Worm (Caenorhabditis elegans) whole organism, young adult: ENCODE measurements around the gene nhr-235.

Experiments used
- B0261.1 ChIP-seq: sonication (generic microtip); optimal IDR thresholded peaks from 2 replicates; lab custom pipeline; 2016; ENCODE audit warnings: mild to moderate bottlenecking, missing genetic modification characterization, moderate library complexity, missing compliant biosample characterization
- B0336.3 ChIP-seq: fragments of 200-800 bp; sonication (Bioruptor generic); IDR thresholded peaks from 2 replicates; pipeline ENCODE4 v1.3.6; 2022; ENCODE audit warnings: missing genetic modification characterization, missing compliant biosample characterization
- D2030.7 ChIP-seq: fragments of 200-800 bp; sonication (Bioruptor generic); IDR thresholded peaks from 2 replicates; pipeline ENCODE4 v1.3.6; 2022; ENCODE audit warnings: missing genetic modification reagents, missing genetic modification characterization, missing compliant biosample characterization
- F10E7.11 ChIP-seq: sonication (generic microtip); optimal IDR thresholded peaks from 2 replicates; lab custom pipeline; 2017; ENCODE audit warnings: mild to moderate bottlenecking, missing genetic modification characterization, moderate library complexity, missing compliant biosample characterization
- F33H1.4 ChIP-seq: fragments of 200-800 bp; sonication (Bioruptor generic); IDR thresholded peaks from 2 replicates; pipeline ENCODE4 v1.3.6; 2022; ENCODE audit warnings: missing genetic modification reagents, missing genetic modification characterization, missing compliant biosample characterization
- F49E8.2 ChIP-seq: sonication (generic microtip); optimal IDR thresholded peaks from 3 replicates; lab custom pipeline; 2017; ENCODE audit warnings: missing genetic modification characterization, mild to moderate bottlenecking, missing compliant biosample characterization, antibody characterized with exemption, moderate library complexity; ENCODE audit not compliant: insufficient read depth
- F52B5.7 ChIP-seq: sonication (generic microtip); optimal IDR thresholded peaks from 2 replicates; lab custom pipeline; 2016; ENCODE audit warnings: mild to moderate bottlenecking, missing genetic modification characterization, missing compliant biosample characterization
- F57A8.1 ChIP-seq: fragments of 200-800 bp; sonication (Bioruptor generic); optimal IDR thresholded peaks from 2 replicates; lab custom pipeline; 2018; ENCODE audit warnings: mild to moderate bottlenecking, missing genetic modification characterization, moderate library complexity, missing compliant biosample characterization
- Y53G8AR.9 ChIP-seq: fragments of 200-800 bp; sonication (Bioruptor generic); conservative IDR thresholded peaks from 2 replicates; pipeline ENCODE4 v1.3.6; 2022; ENCODE audit warnings: missing genetic modification reagents, missing genetic modification characterization, missing compliant biosample characterization
- Y56A3A.18 ChIP-seq: fragments of 200-800 bp; sonication (Bioruptor generic); IDR thresholded peaks from 2 replicates; pipeline ENCODE4 v1.3.6; 2022; ENCODE audit warnings: missing genetic modification reagents, missing genetic modification characterization, missing compliant biosample characterization
- ZK185.1 ChIP-seq: sonication (generic microtip); optimal IDR thresholded peaks from 2 replicates; lab custom pipeline; 2016; ENCODE audit warnings: mild to moderate bottlenecking, missing genetic modification characterization, missing compliant biosample characterization; ENCODE audit not compliant: poor library complexity, severe bottlenecking
- ama-1 ChIP-seq, 3 experiments: fragments of 150-350 bp in 1 of 3; sonication (generic microtip) in 2 of 3; optimal IDR thresholded peaks; 2 replicates each; lab custom pipeline; 2014 to 2018; ENCODE audit warnings: missing biosample characterization in 2 of 3, missing genetic modification characterization in 2 of 3, missing genetic modification reagents in 2 of 3
- aptf-2 ChIP-seq: fragments of 200-800 bp; sonication (Bioruptor generic); conservative IDR thresholded peaks from 2 replicates; pipeline ENCODE4 v1.3.6; 2022; ENCODE audit warnings: missing genetic modification reagents, missing genetic modification characterization, missing compliant biosample characterization
- attf-5 ChIP-seq: fragments of 200-800 bp; sonication (Bioruptor generic); optimal IDR thresholded peaks from 2 replicates; lab custom pipeline; 2018; ENCODE audit warnings: mild to moderate bottlenecking, missing genetic modification characterization, missing compliant biosample characterization
- bed-1 ChIP-seq: fragments of 200-800 bp; sonication (Bioruptor generic); IDR thresholded peaks from 2 replicates; pipeline ENCODE4 v1.3.6; 2022; ENCODE audit warnings: missing genetic modification reagents, missing genetic modification characterization, missing compliant biosample characterization
- cebp-1 ChIP-seq, 2 experiments: fragments of 200-800 bp in 1 of 2; sonication (Bioruptor generic) in 1 of 2; sonication (generic microtip) in 1 of 2; IDR thresholded peaks in 1 of 2; optimal IDR thresholded peaks in 1 of 2; 2 replicates each; pipeline versions ENCODE4 v1.3.6 to Lab custom; 2017 to 2022; ENCODE audit warnings: missing compliant biosample characterization in 2 of 2, missing genetic modification characterization in 2 of 2, mild to moderate bottlenecking in 1 of 2, missing genetic modification reagents in 1 of 2, moderate library complexity in 1 of 2
- ceh-100 ChIP-seq: fragments of 200-800 bp; sonication (Bioruptor generic); IDR thresholded peaks from 2 replicates; pipeline ENCODE4 v1.3.6; 2022; ENCODE audit warnings: missing genetic modification reagents, missing genetic modification characterization, missing compliant biosample characterization
- ceh-40 ChIP-seq: fragments of 200-800 bp; sonication (Bioruptor generic); IDR thresholded peaks from 2 replicates; pipeline ENCODE4 v1.3.6; 2022; ENCODE audit warnings: missing genetic modification characterization, missing compliant biosample characterization
- ceh-91 ChIP-seq: fragments of 200-800 bp; sonication (Bioruptor generic); IDR thresholded peaks from 2 replicates; pipeline ENCODE4 v1.3.6; 2022; ENCODE audit warnings: missing genetic modification reagents, missing genetic modification characterization, missing compliant biosample characterization
- chd-7 ChIP-seq: sonication (generic microtip); optimal IDR thresholded peaks from 2 replicates; lab custom pipeline; 2016; ENCODE audit warnings: mild to moderate bottlenecking, missing genetic modification characterization, moderate library complexity, missing compliant biosample characterization
- die-1 ChIP-seq: sonication (generic microtip); optimal IDR thresholded peaks from 2 replicates; lab custom pipeline; 2016; ENCODE audit warnings: missing genotype, mild to moderate bottlenecking, missing genetic modification characterization, missing compliant biosample characterization
- dox-1 ChIP-seq: fragments of 200-800 bp; sonication (Bioruptor generic); IDR thresholded peaks from 2 replicates; pipeline ENCODE4 v1.3.6; 2022; ENCODE audit warnings: missing genetic modification reagents, missing genetic modification characterization, missing compliant biosample characterization
- ets-4 ChIP-seq: fragments of 200-800 bp; sonication (Bioruptor generic); optimal IDR thresholded peaks from 2 replicates; lab custom pipeline; 2018; ENCODE audit warnings: mild to moderate bottlenecking, missing genetic modification characterization, missing compliant biosample characterization
- hlh-26 ChIP-seq: fragments of 200-800 bp; sonication (Bioruptor generic); conservative IDR thresholded peaks from 2 replicates; pipeline ENCODE4 v1.3.6; 2022; ENCODE audit warnings: missing genetic modification reagents, missing genetic modification characterization, missing compliant biosample characterization
- hrde-1 ChIP-seq: sonication (generic microtip); optimal IDR thresholded peaks from 2 replicates; lab custom pipeline; 2016; ENCODE audit warnings: missing genetic modification characterization, mild to moderate bottlenecking, missing compliant biosample characterization, moderate library complexity, missing genotype, missing genetic modification reagents, borderline replicate concordance
- lag-1 ChIP-seq: fragments of 200-800 bp; sonication (Bioruptor generic); IDR thresholded peaks from 2 replicates; pipeline ENCODE4 v1.3.6; 2022; ENCODE audit warnings: missing genetic modification reagents, missing genetic modification characterization, missing compliant biosample characterization
- let-526 ChIP-seq: fragments of 200-800 bp; sonication (Bioruptor generic); IDR thresholded peaks from 2 replicates; pipeline ENCODE4 v1.3.6; 2022; ENCODE audit warnings: missing genetic modification reagents, missing genetic modification characterization, missing compliant biosample characterization
- lin-35 ChIP-seq, 3 experiments: fragments of 150-350 bp in 2 of 3; sonication (generic microtip) in 1 of 3; optimal IDR thresholded peaks; 2 replicates each; lab custom pipeline; 2014 to 2018; ENCODE audit warnings: missing biosample characterization in 3 of 3, missing genetic modification characterization in 3 of 3, missing genetic modification reagents in 3 of 3
- lin-54 ChIP-seq: fragments of 200-800 bp; sonication (Bioruptor generic); optimal IDR thresholded peaks from 2 replicates; lab custom pipeline; 2018; ENCODE audit warnings: mild to moderate bottlenecking, missing genetic modification characterization, missing compliant biosample characterization
- madf-3 ChIP-seq: fragments of 200-800 bp; sonication (Bioruptor generic); IDR thresholded peaks from 2 replicates; pipeline ENCODE4 v1.3.6; 2022; ENCODE audit warnings: missing genetic modification reagents, missing genetic modification characterization, missing compliant biosample characterization
- madf-6 ChIP-seq: fragments of 200-800 bp; sonication (Bioruptor generic); IDR thresholded peaks from 2 replicates; pipeline ENCODE4 v1.3.6; 2022; ENCODE audit warnings: missing genetic modification reagents, missing genetic modification characterization, missing compliant biosample characterization
- mcd-1 ChIP-seq: fragments of 200-800 bp; sonication (Bioruptor generic); IDR thresholded peaks from 2 replicates; pipeline ENCODE4 v1.3.6; 2022; ENCODE audit warnings: missing genetic modification reagents, missing genetic modification characterization, missing compliant biosample characterization
- nhr-120 ChIP-seq: fragments of 200-800 bp; sonication (Bioruptor generic); IDR thresholded peaks from 2 replicates; pipeline ENCODE4 v1.3.6; 2022; ENCODE audit warnings: missing genetic modification characterization, missing compliant biosample characterization
- pbrm-1 ChIP-seq: fragments of 200-800 bp; sonication (Bioruptor generic); IDR thresholded peaks from 2 replicates; pipeline ENCODE4 v1.3.6; 2022; ENCODE audit warnings: missing genetic modification reagents, missing genetic modification characterization, missing compliant biosample characterization
- rpc-1 ChIP-seq, 2 experiments: fragments of 150-350 bp in 1 of 2; sonication (generic microtip) in 1 of 2; optimal IDR thresholded peaks; 2 replicates each; lab custom pipeline; 2014 to 2018; ENCODE audit warnings: missing biosample characterization in 1 of 2, missing genetic modification characterization in 1 of 2, missing genetic modification reagents in 1 of 2, missing genotype in 1 of 2
- tbp1 ChIP-seq: fragments of 200-800 bp; sonication (Bioruptor generic); optimal IDR thresholded peaks from 2 replicates; lab custom pipeline; 2018; ENCODE audit warnings: mild to moderate bottlenecking, missing genetic modification characterization, missing compliant biosample characterization
- zim-3 ChIP-seq: sonication (generic microtip); optimal IDR thresholded peaks from 2 replicates; lab custom pipeline; 2017; ENCODE audit warnings: mild to moderate bottlenecking, missing genetic modification characterization, moderate library complexity, missing compliant biosample characterization
- ztf-26 ChIP-seq: sonication (generic microtip); optimal IDR thresholded peaks from 2 replicates; lab custom pipeline; 2017; ENCODE audit warnings: missing genetic modification characterization, missing compliant biosample characterization

Gene nhr-235

ce11 chrII:12619288-12619687 lies 21.2 kb upstream of the nhr-235 start, which contains the start of gene nspe-2:
Gene nspe-2, minus strand, starts transcription at chrII:12619388.
- TF ChIP-seq F33H1.4 = no peak
- no peak for TF ChIP-seq D2030.7 (GFP tag; lab: Robert Waterston, UW)
- no peak for TF ChIP-seq Y53G8AR.9 (GFP tag; lab: Robert Waterston, UW)
- TF ChIP-seq dox-1 = no peak
- TF ChIP-seq F52B5.7 (tag; lab: Kevin White, UChicago) = no peak
- no peak for TF ChIP-seq let-526 (GFP tag; lab: Robert Waterston, UW)
- TF ChIP-seq hrde-1 (tag; lab: Kevin White, UChicago) = no peak
- TF ChIP-seq B0261.1 (tag; lab: Kevin White, UChicago) = no peak
- TF ChIP-seq attf-5 (GFP tag; lab: Kevin White, UChicago) = no peak
- TF ChIP-seq die-1 (tag; lab: Kevin White, UChicago) = no peak
- no peak for TF ChIP-seq cebp-1 (GFP tag; IDR thresholded peaks at IDR 0.05; lab: Robert Waterston, UW)
- TF ChIP-seq cebp-1 (tag; optimal IDR thresholded peaks at IDR 0.05; lab: Kevin White, UChicago) = no peak
- no peak for TF ChIP-seq lin-35 (GFP tag; optimal IDR thresholded peaks at IDR 0.05; lab: Kevin White, UChicago)
- no peak for TF ChIP-seq aptf-2 (GFP tag; lab: Robert Waterston, UW)
- TF ChIP-seq, all 124 proteins: peak for 0

DNA sequence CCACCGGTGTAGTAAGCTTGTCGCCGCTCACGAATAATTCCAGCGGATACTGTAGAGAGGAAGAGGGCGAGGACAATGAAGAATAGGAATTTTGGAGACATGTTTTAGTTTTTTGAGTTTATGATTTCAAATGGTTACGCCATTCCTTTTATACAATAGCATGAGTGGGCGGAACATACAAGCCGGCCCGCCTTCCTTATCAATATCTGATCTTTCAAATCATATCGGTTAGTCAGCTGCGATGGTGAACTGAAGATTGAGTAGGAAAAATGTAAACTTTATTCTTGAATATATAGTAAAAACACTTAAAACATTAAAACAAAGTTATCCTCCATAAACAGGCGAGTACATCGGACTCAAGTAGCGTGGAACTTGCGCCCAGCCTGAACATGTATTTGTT lies 19.7 kb upstream of the nhr-235 start, which contains the start of gene nspe-1:
TSS of gene nspe-1 (minus strand) at position 101 of the 400 bp plus-strand sequence.
- TF ChIP-seq tbp1 (no peak), chd-7 (no peak), ets-4 (GFP tag; lab: Kevin White, UChicago) (no peak), ZK185.1 (tag; lab: Kevin White, UChicago) (no peak), ztf-26 (no peak), ceh-40 (GFP tag; lab: Robert Waterston, UW) (no peak), lag-1 (GFP tag; lab: Robert Waterston, UW) (no peak), Y56A3A.18 (GFP tag; lab: Robert Waterston, UW) (no peak), lin-54 (no peak), cebp-1 (GFP tag; IDR thresholded peaks at IDR 0.05; lab: Robert Waterston, UW) (no peak), cebp-1 (tag; optimal IDR thresholded peaks at IDR 0.05; lab: Kevin White, UChicago) (no peak), hlh-26 (GFP tag; lab: Robert Waterston, UW) (no peak), pbrm-1 (no peak), ama-1 (optimal IDR thresholded peaks at IDR 0.05; lab: Kevin White, UChicago) (no peak), ama-1 (GFP tag; optimal IDR thresholded peaks at IDR 0.05; lab: Kevin White, UChicago) (no peak), madf-6 (no peak), F49E8.2 (no peak), bed-1 (GFP tag; lab: Robert Waterston, UW) (no peak), madf-3 (GFP tag; lab: Robert Waterston, UW) (no peak)

DNA sequence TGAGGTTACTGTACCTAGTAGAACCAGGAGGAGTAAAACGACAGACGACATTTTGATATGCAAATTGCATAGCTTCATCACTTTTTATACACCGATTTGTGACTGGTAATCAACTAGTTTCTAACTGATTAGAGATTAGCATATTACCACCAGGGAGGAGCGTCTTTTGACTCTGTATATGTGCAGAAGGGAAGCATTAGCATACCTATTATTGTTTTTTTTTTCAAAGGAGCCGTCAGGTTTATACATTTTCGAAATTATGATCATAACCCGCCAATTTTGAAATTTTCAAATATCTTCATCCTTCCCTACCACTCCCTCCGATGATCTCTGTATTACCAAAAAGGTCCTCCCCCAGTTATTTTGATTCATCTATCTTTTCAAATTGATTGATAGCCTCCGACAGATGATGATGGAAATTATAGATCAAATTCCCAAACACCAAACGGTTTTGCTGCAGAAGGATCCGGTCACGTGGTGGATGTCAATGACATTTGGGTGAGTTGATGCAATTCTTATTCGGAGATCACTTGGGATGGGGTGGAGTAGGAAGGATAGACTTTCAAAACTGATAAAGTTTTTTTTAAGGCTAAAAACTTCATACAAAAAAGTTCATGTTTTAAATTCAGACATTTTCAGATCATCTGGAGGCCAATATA lies 18.4 kb upstream of the nhr-235 start, which contains the start of gene nspe-8:
TSS of gene nspe-8 (minus strand) at position 51 of the 659 bp plus-strand sequence.
- TF ChIP-seq F10E7.11 (tag; lab: Kevin White, UChicago) (no peak), Y53G8AR.9 (GFP tag; lab: Robert Waterston, UW) (no peak), F57A8.1 (no peak), rpc-1 (optimal IDR thresholded peaks at IDR 0.05; lab: Kevin White, UChicago) (no peak), rpc-1 (tag; optimal IDR thresholded peaks at IDR 0.05; lab: Kevin White, UChicago) (no peak), mcd-1 (GFP tag; lab: Robert Waterston, UW) (no peak), nhr-120 (no peak), ceh-100 (GFP tag; lab: Robert Waterston, UW) (no peak), zim-3 (tag; lab: Kevin White, UChicago) (no peak), B0336.3 (GFP tag; lab: Robert Waterston, UW) (no peak), ceh-91 (GFP tag; lab: Robert Waterston, UW) (no peak)
